Worm (Caenorhabditis elegans) whole organism, late embryonic: ENCODE data around the gene F40F9.3.

Experiments used
- F13H6.1 ChIP-seq: sonication (generic microtip); optimal IDR thresholded peaks from 2 replicates; lab custom pipeline; 2016; ENCODE audit warnings: missing genetic modification characterization, missing compliant biosample characterization
- ceh-9 ChIP-seq: sonication (generic microtip); optimal IDR thresholded peaks from 2 replicates; lab custom pipeline; 2016; ENCODE audit warnings: mild to moderate bottlenecking, missing genetic modification characterization, inconsistent platforms, missing compliant biosample characterization
- elt-2 ChIP-seq: sonication (generic microtip); optimal IDR thresholded peaks from 2 replicates; lab custom pipeline; 2016; ENCODE audit warnings: missing genetic modification reagents, missing genetic modification characterization, missing compliant biosample characterization
- lim-6 ChIP-seq: sonication (generic microtip); optimal IDR thresholded peaks from 2 replicates; lab custom pipeline; 2016; ENCODE audit warnings: missing genetic modification characterization, missing compliant biosample characterization
- pqm-1 ChIP-seq: sonication (generic microtip); optimal IDR thresholded peaks from 2 replicates; lab custom pipeline; 2016; ENCODE audit warnings: missing genetic modification characterization, missing compliant biosample characterization
- rnt-1 ChIP-seq: sonication (generic microtip); optimal IDR thresholded peaks from 2 replicates; lab custom pipeline; 2016; ENCODE audit warnings: missing genetic modification characterization, missing compliant biosample characterization
- zip-5 ChIP-seq: sonication (generic microtip); optimal IDR thresholded peaks from 2 replicates; lab custom pipeline; 2016; ENCODE audit warnings: missing genetic modification characterization, missing compliant biosample characterization
- ztf-16 ChIP-seq: sonication (generic microtip); optimal IDR thresholded peaks from 2 replicates; lab custom pipeline; 2017; ENCODE audit warnings: missing genetic modification characterization, missing compliant biosample characterization

DNA sequence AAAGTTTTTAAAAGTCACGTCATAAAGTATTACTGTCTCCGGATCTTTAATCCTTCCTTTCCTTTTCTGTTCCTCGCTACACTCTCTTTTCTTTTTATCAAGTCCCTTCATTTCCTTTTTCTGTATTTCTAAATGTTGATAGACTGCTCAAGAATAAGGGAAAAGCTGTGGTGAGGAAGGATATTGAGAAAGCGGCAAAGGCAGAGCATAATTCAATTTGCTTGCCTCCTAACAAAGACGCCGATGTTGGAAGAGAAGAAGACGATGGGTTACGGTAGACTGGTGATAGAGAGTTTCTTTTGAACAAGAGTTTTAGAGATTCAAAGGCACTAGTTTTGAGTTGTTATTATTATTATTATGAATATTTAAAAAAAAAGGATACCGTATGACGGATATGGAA lies 50.6 kb downstream of the F40F9.3 start:
- TF ChIP-seq pqm-1 (tag; lab: Kevin White, UChicago) (no peak), lim-6 (tag; lab: Kevin White, UChicago) (no peak), rnt-1 (tag; lab: Kevin White, UChicago) (no peak), zip-5 (no peak), ceh-9 (tag; lab: Kevin White, UChicago) (no peak), F13H6.1 (no peak), elt-2 (tag; lab: Kevin White, UChicago) (no peak), ztf-16 (tag; lab: Kevin White, UChicago) (no peak)
